Worm (Caenorhabditis elegans) whole organism, midembryonic: Measurements from ENCODE around the gene C32B5.13.

Source experiments
- klf-2 ChIP-seq: fragments of 200-800 bp; sonication (Bioruptor generic); conservative IDR thresholded peaks from 2 replicates; pipeline ENCODE4 v1.3.6; 2022; ENCODE audit warnings: missing genetic modification reagents, missing genetic modification characterization, missing compliant biosample characterization
- med-1 ChIP-seq: sonication (generic microtip); optimal IDR thresholded peaks from 2 replicates; lab custom pipeline; 2017; ENCODE audit warnings: missing genetic modification characterization, mild to moderate bottlenecking, missing compliant biosample characterization, antibody characterized with exemption, missing genetic modification reagents; ENCODE audit not compliant: insufficient read depth
- ref-1 ChIP-seq: fragments of 200-800 bp; sonication (Bioruptor generic); conservative IDR thresholded peaks from 2 replicates; pipeline ENCODE4 v1.3.6; 2022; ENCODE audit warnings: missing genetic modification reagents, missing genetic modification characterization, missing compliant biosample characterization
- tab-1 ChIP-seq: fragments of 200-800 bp; sonication (Bioruptor generic); IDR thresholded peaks from 2 replicates; pipeline ENCODE4 v1.3.6; 2022; ENCODE audit warnings: missing genetic modification characterization, missing compliant biosample characterization

ce11 chrII:927331-927730 is 34.5 kb downstream of the C32B5.13 start, which contains the start of gene R07C3.13:
- TF ChIP-seq tab-1 (GFP tag; lab: Robert Waterston, UW) (no peak), klf-2 (no peak), med-1 (GFP tag; lab: Kevin White, UChicago) (no peak), ref-1 (no peak)
